Worm (Caenorhabditis elegans): ENCODE results near the gene idi-1.

The idi-1 gene

ce11 chrIII:8109459-8110057, 18.1 kb downstream of the idi-1 start (continued):
- peak; percentile 67 for TF ChIP-seq tbx-2 (tag; optimal IDR thresholded peaks at IDR 0.05)
- no peak for TF ChIP-seq nhr-12 (tag; optimal IDR thresholded peaks at IDR 0.05)
- peak; percentile 66 to 85 for TF ChIP-seq lin-35 (GFP tag; optimal IDR thresholded peaks at IDR 0.05)
- no peak for TF ChIP-seq ets-5 (GFP tag; IDR thresholded peaks at IDR 0.05)
- TF ChIP-seq nhr-11 (tag; optimal IDR thresholded peaks at IDR 0.05): no peak
- no peak for TF ChIP-seq pag-3 (tag; optimal IDR thresholded peaks at IDR 0.05; ENCODE audit: borderline replicate concordance, insufficient read depth)
- peak in 1 of 2 experiments; percentile 9 for TF ChIP-seq egl-27 (tag; optimal IDR thresholded peaks at IDR 0.05)
- TF ChIP-seq ztf-11 (tag; optimal IDR thresholded peaks at IDR 0.05): peak in 1 of 2 experiments; percentile 51
- TF ChIP-seq Y116A8C.19 (tag; optimal IDR thresholded peaks at IDR 0.05; ENCODE audit: borderline replicate concordance): no peak
- TF ChIP-seq sox-4 (tag; optimal IDR thresholded peaks at IDR 0.05): no peak
- TF ChIP-seq nhr-47 (tag; optimal IDR thresholded peaks at IDR 0.05): peak; percentile 83
- TF ChIP-seq mef-2 (tag; optimal IDR thresholded peaks at IDR 0.05): no peak
- TF ChIP-seq C04F5.9 (tag; optimal IDR thresholded peaks at IDR 0.05): peak; percentile 34
- TF ChIP-seq elt-2 (tag; optimal IDR thresholded peaks at IDR 0.05): no peak
- peak; percentile 78 for TF ChIP-seq nhr-85 (tag)
- no peak for TF ChIP-seq tlp-1 (tag; optimal IDR thresholded peaks at IDR 0.05)
- no peak for TF ChIP-seq nhr-84 (tag; optimal IDR thresholded peaks at IDR 0.05)
- TF ChIP-seq fkh-4 (tag; optimal IDR thresholded peaks at IDR 0.05; ENCODE audit: borderline replicate concordance): no peak
- TF ChIP-seq hpl-2 (GFP tag; optimal IDR thresholded peaks at IDR 0.05): no peak
- TF ChIP-seq swsn-7 (tag; optimal IDR thresholded peaks at IDR 0.05): peak; percentile 79
- peak; percentile 55 for TF ChIP-seq vab-15 (tag; optimal IDR thresholded peaks at IDR 0.05)
- peak; percentile 11 for TF ChIP-seq F16B12.6 (tag; optimal IDR thresholded peaks at IDR 0.05)
- no peak for TF ChIP-seq alr-1 (tag; optimal IDR thresholded peaks at IDR 0.05; ENCODE audit: borderline replicate concordance)
- TF ChIP-seq ceh-88 (GFP tag; IDR thresholded peaks at IDR 0.05): peak; percentile 56
- TF ChIP-seq mdl-1 (tag; optimal IDR thresholded peaks at IDR 0.05): peak in 1 of 2 experiments; percentile 80
- TF ChIP-seq pqm-1 (tag; optimal IDR thresholded peaks at IDR 0.05): no peak
- TF ChIP-seq zip-4 (GFP tag; optimal IDR thresholded peaks at IDR 0.05): peak; percentile 12
- no peak for TF ChIP-seq unc-98 (GFP tag; IDR thresholded peaks at IDR 0.05)
- TF ChIP-seq lsy-2 (tag; optimal IDR thresholded peaks at IDR 0.05): peak; percentile 70 to 89
- peak; percentile 20 for TF ChIP-seq ceh-8 (GFP tag; optimal IDR thresholded peaks at IDR 0.05)
- peak in 2 of 3 experiments; percentile 32 to 74 for TF ChIP-seq ceh-82 (tag; optimal IDR thresholded peaks at IDR 0.05)
- TF ChIP-seq lir-3 (tag; optimal IDR thresholded peaks at IDR 0.05; ENCODE audit: poor library complexity): peak; percentile 41
- TF ChIP-seq ces-1 (GFP tag; optimal IDR thresholded peaks at IDR 0.05): no peak
- peak; percentile 58 for TF ChIP-seq nhr-77 (tag; optimal IDR thresholded peaks at IDR 0.05)
- no peak for TF ChIP-seq nhr-28 (tag; optimal IDR thresholded peaks at IDR 0.05)
- TF ChIP-seq C34B4.2 (tag; optimal IDR thresholded peaks at IDR 0.05): no peak
- no peak for TF ChIP-seq grh-1 (GFP tag; IDR thresholded peaks at IDR 0.05)
- TF ChIP-seq snu-23 (GFP tag; optimal IDR thresholded peaks at IDR 0.05): peak; percentile 86
- no peak for TF ChIP-seq unc-30 (tag; optimal IDR thresholded peaks at IDR 0.05)
- TF ChIP-seq skn-1 (tag; optimal IDR thresholded peaks at IDR 0.05): peak; percentile 76
- TF ChIP-seq dsc-1 (tag; optimal IDR thresholded peaks at IDR 0.05): peak; percentile 79
- TF ChIP-seq nhr-90 (tag; optimal IDR thresholded peaks at IDR 0.05; ENCODE audit: poor library complexity): peak; percentile 68
- no peak for TF ChIP-seq lin-15B (tag; optimal IDR thresholded peaks at IDR 0.05)
- no peak for TF ChIP-seq ceh-63 (GFP tag; optimal IDR thresholded peaks at IDR 0.05)
- TF ChIP-seq sptf-1 (tag; optimal IDR thresholded peaks at IDR 0.05): no peak

All from whole organism, L1 larva.